Fruit fly (Drosophila melanogaster): ENCODE measurements around the gene alpha-Man-IIa.

Gene alpha-Man-IIa

dm6 chr3R:9393542-9394025 is 18.8 kb upstream of the alpha-Man-IIa start (continued):
- peak; percentile 71 for TF ChIP-seq CG8359 (GFP tag; optimal IDR thresholded peaks at IDR 0.05; ENCODE audit: borderline replicate concordance)
- peak; percentile 81 for TF ChIP-seq CG17568 (GFP tag; optimal IDR thresholded peaks at IDR 0.05)
- TF ChIP-seq Usf (GFP tag; optimal IDR thresholded peaks at IDR 0.05), result peak; percentile 21
- peak; percentile 77; the same call in 2 of the 3 replicates for TF ChIP-seq CG3726 (GFP tag; IDR thresholded peaks at IDR 0.05)
- TF ChIP-seq CG11695 (GFP tag; IDR thresholded peaks at IDR 0.05), result peak; percentile 65; the same call in 2 of the 3 replicates
- peak; percentile 68 for TF ChIP-seq nerfin-1 (tag; optimal IDR thresholded peaks at IDR 0.05)
- peak; percentile 30 for TF ChIP-seq CG33213 (GFP tag; optimal IDR thresholded peaks at IDR 0.05)
- no peak for TF ChIP-seq CG7786 (GFP tag; optimal IDR thresholded peaks at IDR 0.05)
- TF ChIP-seq H15 (GFP tag; IDR thresholded peaks at IDR 0.05), result peak; percentile 70; the same call in 2 of the 3 replicates
- no peak for TF ChIP-seq dm (GFP tag; optimal IDR thresholded peaks at IDR 0.05)
- peak; percentile 55 for TF ChIP-seq CG13296 (GFP tag; optimal IDR thresholded peaks at IDR 0.05)
- peak; percentile 35; the same call in 1 of the 3 replicates for TF ChIP-seq Dbx (GFP tag; IDR thresholded peaks at IDR 0.05)
- no peak for TF ChIP-seq tx (GFP tag; optimal IDR thresholded peaks at IDR 0.05)
- TF ChIP-seq Neu2 (GFP tag; optimal IDR thresholded peaks at IDR 0.05; ENCODE audit: borderline replicate concordance), result no peak
- TF ChIP-seq HLHmδ (GFP tag; optimal IDR thresholded peaks at IDR 0.05), result no peak
- TF ChIP-seq CTCF (GFP tag; optimal IDR thresholded peaks at IDR 0.05), result peak; percentile 25
- peak; percentile 61; the same call in 2 of the 3 replicates for TF ChIP-seq tgo (GFP tag; IDR thresholded peaks at IDR 0.05)
- TF ChIP-seq CG12071 (GFP tag; optimal IDR thresholded peaks at IDR 0.05), result peak; percentile 65
- TF ChIP-seq ac (GFP tag; optimal IDR thresholded peaks at IDR 0.05), result peak; percentile 84
- no peak for TF ChIP-seq CG12744 (GFP tag; optimal IDR thresholded peaks at IDR 0.05)
- TF ChIP-seq chinmo (GFP tag; IDR thresholded peaks at IDR 0.05; ENCODE audit: partially characterized antibody), result 0 out of 4 replicates have a peak, but pooled peaks have one; percentile 54
- peak; percentile 78 for TF ChIP-seq D19A (tag; optimal IDR thresholded peaks at IDR 0.05)
- no peak for TF ChIP-seq CG9876 (GFP tag; optimal IDR thresholded peaks at IDR 0.05)
- no peak for TF ChIP-seq wdn (GFP tag; IDR thresholded peaks at IDR 0.05)
- no peak for TF ChIP-seq Scr (GFP tag; IDR thresholded peaks at IDR 0.05; ENCODE audit: partially characterized antibody)
- peak; percentile 71 for TF ChIP-seq ATbp (GFP tag; optimal IDR thresholded peaks at IDR 0.05)
- TF ChIP-seq luna (GFP tag; optimal IDR thresholded peaks at IDR 0.05), result no peak
- TF ChIP-seq CG10431 (GFP tag; optimal IDR thresholded peaks at IDR 0.05), result peak; percentile 61
- TF ChIP-seq CG4282 (GFP tag; optimal IDR thresholded peaks at IDR 0.05), result no peak
- peak; percentile 90 for TF ChIP-seq lbe (GFP tag; optimal IDR thresholded peaks at IDR 0.05)
- no peak for TF ChIP-seq dimm (GFP tag; IDR thresholded peaks at IDR 0.05)
- TF ChIP-seq pzg (GFP tag; optimal IDR thresholded peaks at IDR 0.05), result no peak
- peak; percentile 97 for TF ChIP-seq Drgx (GFP tag; IDR thresholded peaks at IDR 0.05)
- TF ChIP-seq CG1602 (GFP tag; optimal IDR thresholded peaks at IDR 0.05), result peak; percentile 60
- peak; percentile 53 for TF ChIP-seq CG7372 (GFP tag; IDR thresholded peaks at IDR 0.05)
- TF ChIP-seq CG13287 (GFP tag; IDR thresholded peaks at IDR 0.05; ENCODE audit: partially characterized antibody), result no peak
- TF ChIP-seq wek (GFP tag; optimal IDR thresholded peaks at IDR 0.05), result peak; percentile 70
- TF ChIP-seq CG15073 (GFP tag; optimal IDR thresholded peaks at IDR 0.05), result peak; percentile 13
- TF ChIP-seq Poxn (GFP tag; IDR thresholded peaks at IDR 0.05), result no peak
- TF ChIP-seq CG13624 (GFP tag; optimal IDR thresholded peaks at IDR 0.05), result no peak
- TF ChIP-seq Adf1 (GFP tag; IDR thresholded peaks at IDR 0.05), result no peak
- TF ChIP-seq Fer3 (tag; optimal IDR thresholded peaks at IDR 0.05), result peak; percentile 51
- TF ChIP-seq CG1603 (tag; optimal IDR thresholded peaks at IDR 0.05), result peak; percentile 91
- TF ChIP-seq jigr1 (GFP tag; IDR thresholded peaks at IDR 0.05), result no peak
- peak; percentile 57; the same call in 1 of the 2 replicates for TF ChIP-seq ranshi (GFP tag; IDR thresholded peaks at IDR 0.05)
- TF ChIP-seq CG17359 (tag; optimal IDR thresholded peaks at IDR 0.05), result peak; percentile 82
- TF ChIP-seq Hr39 (optimal IDR thresholded peaks at IDR 0.05), result no peak
- TF ChIP-seq amos (GFP tag; IDR thresholded peaks at IDR 0.05; ENCODE audit: partially characterized antibody), result no peak
- peak; percentile 79 for TF ChIP-seq PHDP (tag; optimal IDR thresholded peaks at IDR 0.05)
- TF ChIP-seq bigmax (GFP tag; optimal IDR thresholded peaks at IDR 0.05), result no peak
- TF ChIP-seq CG15479 (GFP tag; optimal IDR thresholded peaks at IDR 0.05), result no peak
